Worm (Caenorhabditis elegans) whole organism, late embryonic: ENCODE data around the gene K06B4.15.

Experiments used
- F13H6.1 ChIP-seq: sonication (generic microtip); optimal IDR thresholded peaks from 2 replicates; lab custom pipeline; 2016; ENCODE audit warnings: missing genetic modification characterization, missing compliant biosample characterization
- Y22D7AL.16 ChIP-seq: sonication (generic microtip); optimal IDR thresholded peaks from 2 replicates; lab custom pipeline; 2016; ENCODE audit warnings: missing genetic modification characterization, missing compliant biosample characterization
- ahr-1 ChIP-seq: sonication (generic microtip); optimal IDR thresholded peaks from 2 replicates; lab custom pipeline; 2016; ENCODE audit warnings: missing genetic modification characterization, missing compliant biosample characterization
- ceh-19 ChIP-seq: fragments of 200-800 bp; sonication (Bioruptor generic); optimal IDR thresholded peaks from 2 replicates; lab custom pipeline; 2018; ENCODE audit warnings: mild to moderate bottlenecking, missing genetic modification characterization, missing compliant biosample characterization
- ceh-2 ChIP-seq: sonication (generic microtip); optimal IDR thresholded peaks from 2 replicates; lab custom pipeline; 2016; ENCODE audit warnings: missing genotype, missing genetic modification characterization, missing compliant biosample characterization
- ceh-34 ChIP-seq: sonication (generic microtip); optimal IDR thresholded peaks from 2 replicates; lab custom pipeline; 2016; ENCODE audit warnings: mild to moderate bottlenecking, missing genetic modification characterization, missing compliant biosample characterization
- ceh-48 ChIP-seq: sonication (generic microtip); optimal IDR thresholded peaks from 2 replicates; lab custom pipeline; 2016; ENCODE audit warnings: missing genetic modification characterization, inconsistent platforms, missing compliant biosample characterization
- ceh-6 ChIP-seq: fragments of 200-800 bp; sonication (Bioruptor generic); optimal IDR thresholded peaks from 2 replicates; lab custom pipeline; 2018; ENCODE audit warnings: mild to moderate bottlenecking, missing genetic modification characterization, missing compliant biosample characterization
- ceh-9 ChIP-seq: sonication (generic microtip); optimal IDR thresholded peaks from 2 replicates; lab custom pipeline; 2016; ENCODE audit warnings: mild to moderate bottlenecking, missing genetic modification characterization, inconsistent platforms, missing compliant biosample characterization
- che-1 ChIP-seq: sonication (generic microtip); optimal IDR thresholded peaks from 2 replicates; lab custom pipeline; 2016; ENCODE audit warnings: mild to moderate bottlenecking, missing genetic modification characterization, missing compliant biosample characterization
- dmd-4 ChIP-seq: sonication (generic microtip); optimal IDR thresholded peaks from 2 replicates; lab custom pipeline; 2016; ENCODE audit warnings: borderline replicate concordance, missing genetic modification characterization, missing compliant biosample characterization
- dve-1 ChIP-seq: sonication (generic microtip); optimal IDR thresholded peaks from 2 replicates; lab custom pipeline; 2017; ENCODE audit warnings: antibody characterized with exemption, mild to moderate bottlenecking, missing genetic modification characterization, missing compliant biosample characterization
- elt-2 ChIP-seq: sonication (generic microtip); optimal IDR thresholded peaks from 2 replicates; lab custom pipeline; 2016; ENCODE audit warnings: missing genetic modification reagents, missing genetic modification characterization, missing compliant biosample characterization
- elt-4 ChIP-seq: sonication (generic microtip); optimal IDR thresholded peaks from 2 replicates; lab custom pipeline; 2016; ENCODE audit warnings: missing genetic modification characterization, missing compliant biosample characterization
- fax-1 ChIP-seq: sonication (generic microtip); optimal IDR thresholded peaks from 2 replicates; lab custom pipeline; 2016; ENCODE audit warnings: missing genotype, missing genetic modification characterization, missing compliant biosample characterization
- fkh-10 ChIP-seq: fragments of 150-350 bp; optimal IDR thresholded peaks from 2 replicates; lab custom pipeline; 2014; ENCODE audit warnings: missing biosample characterization, missing genetic modification reagents, missing genetic modification characterization
- fkh-6 ChIP-seq: sonication (generic microtip); optimal IDR thresholded peaks from 2 replicates; lab custom pipeline; 2016; ENCODE audit warnings: missing genetic modification characterization, missing compliant biosample characterization
- gmeb-2 ChIP-seq: sonication (generic microtip); optimal IDR thresholded peaks from 2 replicates; lab custom pipeline; 2016; ENCODE audit warnings: missing genetic modification characterization, inconsistent platforms, missing compliant biosample characterization
- hlh-30 ChIP-seq: sonication (generic microtip); optimal IDR thresholded peaks from 2 replicates; lab custom pipeline; 2017; ENCODE audit warnings: antibody characterized with exemption, missing genetic modification characterization, missing compliant biosample characterization; ENCODE audit not compliant: insufficient read depth
- hlh-6 ChIP-seq: sonication (generic microtip); optimal IDR thresholded peaks from 2 replicates; lab custom pipeline; 2016; ENCODE audit warnings: missing genotype, missing genetic modification characterization, missing compliant biosample characterization
- lim-6 ChIP-seq: sonication (generic microtip); optimal IDR thresholded peaks from 2 replicates; lab custom pipeline; 2016; ENCODE audit warnings: missing genetic modification characterization, missing compliant biosample characterization
- lin-11 ChIP-seq: fragments of 200-800 bp; sonication (Bioruptor generic); optimal IDR thresholded peaks from 2 replicates; lab custom pipeline; 2018; ENCODE audit warnings: mild to moderate bottlenecking, missing genetic modification characterization, missing compliant biosample characterization
- odd-2 ChIP-seq: sonication (generic microtip); optimal IDR thresholded peaks from 2 replicates; lab custom pipeline; 2017; ENCODE audit warnings: antibody characterized with exemption, mild to moderate bottlenecking, missing genetic modification characterization, missing compliant biosample characterization
- pha-2 ChIP-seq: sonication (generic microtip); optimal IDR thresholded peaks from 2 replicates; lab custom pipeline; 2017; ENCODE audit warnings: mild to moderate bottlenecking, missing genetic modification characterization, missing compliant biosample characterization
- pha-4 ChIP-seq: fragments of 150-350 bp; optimal IDR thresholded peaks from 2 replicates; lab custom pipeline; 2018; ENCODE audit warnings: missing biosample characterization, missing genetic modification reagents, missing genetic modification characterization
- pqm-1 ChIP-seq: sonication (generic microtip); optimal IDR thresholded peaks from 2 replicates; lab custom pipeline; 2016; ENCODE audit warnings: missing genetic modification characterization, missing compliant biosample characterization
- ref-2 ChIP-seq: sonication (generic microtip); optimal IDR thresholded peaks from 2 replicates; lab custom pipeline; 2016; ENCODE audit warnings: missing genetic modification characterization, missing compliant biosample characterization
- rnt-1 ChIP-seq: sonication (generic microtip); optimal IDR thresholded peaks from 2 replicates; lab custom pipeline; 2016; ENCODE audit warnings: missing genetic modification characterization, missing compliant biosample characterization
- sdc-2 ChIP-seq: sonication (generic microtip); optimal IDR thresholded peaks from 2 replicates; lab custom pipeline; 2016; ENCODE audit warnings: missing genotype, missing genetic modification characterization, missing compliant biosample characterization
- tbx-2 ChIP-seq: sonication (generic microtip); optimal IDR thresholded peaks from 2 replicates; lab custom pipeline; 2016; ENCODE audit warnings: missing genetic modification characterization, missing compliant biosample characterization
- unc-42 ChIP-seq: sonication (generic microtip); optimal IDR thresholded peaks from 2 replicates; lab custom pipeline; 2016; ENCODE audit warnings: missing genotype, missing genetic modification characterization, missing compliant biosample characterization
- unc-55 ChIP-seq: sonication (generic microtip); optimal IDR thresholded peaks from 2 replicates; lab custom pipeline; 2017; ENCODE audit warnings: missing biosample characterization, missing genetic modification reagents, missing genetic modification characterization
- unc-86 ChIP-seq: sonication (generic microtip); optimal IDR thresholded peaks from 2 replicates; lab custom pipeline; 2016; ENCODE audit warnings: missing genetic modification characterization, missing compliant biosample characterization
- zip-5 ChIP-seq: sonication (generic microtip); optimal IDR thresholded peaks from 2 replicates; lab custom pipeline; 2016; ENCODE audit warnings: missing genetic modification characterization, missing compliant biosample characterization

Gene K06B4.15

DNA sequence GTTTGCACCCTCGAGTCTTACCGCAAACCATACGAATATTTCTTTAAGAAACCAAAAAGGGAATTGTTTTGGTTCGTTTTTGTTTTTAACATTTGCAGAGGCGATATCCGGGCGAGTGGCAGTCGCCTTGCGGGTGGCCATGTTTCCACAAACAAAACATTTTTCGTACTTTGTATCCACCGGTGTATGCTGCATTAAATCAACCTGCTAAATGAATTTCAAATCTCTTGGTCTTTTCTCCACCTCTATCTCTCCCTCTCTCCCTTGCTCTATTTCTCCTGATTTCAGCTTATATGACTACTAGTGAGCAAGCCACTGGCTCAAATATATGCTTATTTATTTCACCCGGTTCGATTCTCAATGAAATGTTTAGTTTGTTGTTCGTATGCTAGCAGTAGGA lies 7.0 kb downstream of the K06B4.15 start, which contains the start of gene nhr-52:
TSS of gene nhr-52 (plus strand) at position 301 of the 400 bp plus-strand sequence.
- TF ChIP-seq hlh-6 (no peak), ceh-34 (tag; lab: Kevin White, UChicago) (no peak), dve-1 (tag; lab: Kevin White, UChicago) (no peak), sdc-2 (tag; lab: Kevin White, UChicago) (no peak), lim-6 (tag; lab: Kevin White, UChicago) (no peak), hlh-30 (tag; lab: Kevin White, UChicago) (no peak), lin-11 (tag; lab: Kevin White, UChicago) (no peak), gmeb-2 (tag; lab: Kevin White, UChicago) (no peak), pqm-1 (no peak), ceh-19 (GFP tag; lab: Kevin White, UChicago) (no peak), F13H6.1 (no peak)

ce11 chrV:15685599-15685998 lies 15.4 kb downstream of the K06B4.15 start, which contains the start of gene nhr-196:
nhr-196 (plus strand) TSS chrV:15685716.
- TF ChIP-seq ceh-9 (tag; lab: Kevin White, UChicago) (no peak), zip-5 (tag; lab: Kevin White, UChicago) (no peak), ceh-6 (GFP tag; lab: Kevin White, UChicago) (no peak), ahr-1 (tag; lab: Kevin White, UChicago) (no peak), gmeb-2 (tag; lab: Kevin White, UChicago) (no peak), unc-42 (tag; lab: Kevin White, UChicago) (no peak), ceh-48 (tag; lab: Kevin White, UChicago) (no peak)

DNA sequence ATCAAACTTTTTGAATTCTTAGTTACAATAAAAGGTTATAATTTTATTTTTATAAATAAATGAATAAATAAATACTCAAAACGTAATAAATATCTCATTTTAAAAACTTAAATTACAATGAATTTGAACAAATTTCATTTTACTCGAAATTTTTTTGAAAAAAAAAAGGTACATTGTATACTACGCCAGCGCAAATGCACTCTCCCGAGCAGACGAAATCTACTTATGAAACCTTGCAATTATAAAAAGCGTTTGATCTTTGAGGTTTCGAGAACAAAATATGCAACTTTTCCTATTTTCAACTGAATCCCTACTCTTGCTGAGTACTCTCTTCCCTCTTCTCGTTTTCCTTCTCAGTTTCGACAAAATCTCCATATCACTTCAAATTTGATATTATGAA lies 17.4 kb downstream of the K06B4.15 start, which contains the start of gene nhr-197:
TSS of gene nhr-197 (plus strand) at position 301 of the 400 bp plus-strand sequence.
- TF ChIP-seq elt-2 (tag; lab: Kevin White, UChicago) (no peak), fax-1 (tag; lab: Kevin White, UChicago) (no peak), ceh-6 (GFP tag; lab: Kevin White, UChicago) (no peak), dve-1 (tag; lab: Kevin White, UChicago) (no peak), pha-2 (tag; lab: Kevin White, UChicago) (no peak), elt-4 (tag; lab: Kevin White, UChicago) (no peak), ceh-2 (no peak), dmd-4 (tag; lab: Kevin White, UChicago) (no peak), tbx-2 (tag; lab: Kevin White, UChicago) (no peak), rnt-1 (tag; lab: Kevin White, UChicago) (no peak), ceh-34 (tag; lab: Kevin White, UChicago) (no peak), Y22D7AL.16 (tag; lab: Kevin White, UChicago) (no peak)

DNA sequence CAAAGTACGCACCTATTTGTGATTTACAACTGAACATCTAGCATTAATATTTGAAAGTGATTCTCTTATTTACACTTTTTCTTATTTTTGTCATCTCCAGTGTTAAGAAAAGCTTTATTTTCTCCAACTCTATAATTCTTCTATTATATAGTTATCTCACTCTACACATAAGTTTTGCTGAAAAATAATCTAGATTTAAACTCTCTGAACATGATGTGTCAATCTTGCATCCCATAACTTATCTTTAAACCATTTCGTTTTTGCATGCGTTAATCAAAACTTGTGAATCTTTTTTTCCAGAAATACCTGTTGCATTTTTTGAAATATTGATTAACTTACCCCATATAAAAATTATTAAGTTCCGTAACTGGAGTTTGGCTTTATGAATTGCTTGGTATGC lies 19.7 kb downstream of the K06B4.15 start, which contains the start of gene nhr-268:
TSS of gene nhr-268 (plus strand) at position 301 of the 400 bp plus-strand sequence.
- TF ChIP-seq unc-55 (GFP tag; lab: Kevin White, UChicago) (no peak), che-1 (tag; lab: Kevin White, UChicago) (no peak), fkh-10 (no peak), ref-2 (tag; lab: Kevin White, UChicago) (no peak), unc-42 (tag; lab: Kevin White, UChicago) (no peak), fkh-6 (tag; lab: Kevin White, UChicago) (no peak), zip-5 (tag; lab: Kevin White, UChicago) (no peak), odd-2 (tag; lab: Kevin White, UChicago) (no peak), dve-1 (tag; lab: Kevin White, UChicago) (no peak), pha-4 (tag; lab: Kevin White, UChicago) (no peak), rnt-1 (tag; lab: Kevin White, UChicago) (no peak), unc-86 (tag; lab: Kevin White, UChicago) (no peak)
